Worm (Caenorhabditis elegans): ENCODE results near the gene unc-44.

DNA sequence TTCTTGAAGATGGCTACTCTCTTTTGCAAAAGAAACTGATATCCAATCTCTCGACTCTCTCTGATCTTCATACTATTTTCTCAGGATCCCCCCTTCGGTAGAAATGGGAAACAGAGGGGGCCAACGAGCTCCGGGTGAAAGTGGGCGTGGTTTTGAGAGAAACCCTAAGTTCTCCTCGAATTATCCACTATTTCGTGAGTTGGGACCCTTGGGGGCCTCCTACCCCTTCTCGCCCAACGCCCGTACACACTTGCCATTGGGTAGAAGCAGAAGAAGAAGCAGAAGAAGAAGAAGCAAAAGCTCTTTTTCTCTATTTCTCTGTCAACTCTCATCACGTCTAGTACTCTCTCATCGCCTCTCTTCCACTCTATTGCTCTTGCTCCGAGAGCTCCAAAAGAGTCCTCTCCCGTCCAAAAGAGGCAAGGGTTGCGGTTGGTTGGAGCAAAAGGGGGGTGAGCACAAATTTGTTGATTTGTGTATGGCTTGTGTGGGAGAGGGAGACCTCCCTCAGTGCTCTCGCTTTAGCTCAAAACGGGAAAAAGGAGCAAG lies 1.3 kb upstream of the unc-44 start:
- TF ChIP-seq klf-2 (GFP tag; conservative IDR thresholded peaks at IDR 0.05), result no peak
- no peak for TF ChIP-seq ztf-29 (GFP tag; IDR thresholded peaks at IDR 0.05)
- TF ChIP-seq tab-1 (GFP tag; IDR thresholded peaks at IDR 0.05), result no peak; the same call in 1 of the 2 replicates
- TF ChIP-seq flt-1 (GFP tag; IDR thresholded peaks at IDR 0.05), result peak; percentile 59; the same call in 1 of the 2 replicates
- no peak for TF ChIP-seq ztf-23 (GFP tag; IDR thresholded peaks at IDR 0.05)
- peak; percentile 56 for TF ChIP-seq cog-1 (tag; optimal IDR thresholded peaks at IDR 0.05)
- TF ChIP-seq ref-1 (GFP tag; conservative IDR thresholded peaks at IDR 0.05), result no peak
